Worm (Caenorhabditis elegans) whole organism, early embryonic: ENCODE results near the gene ceh-22.

Experiments used
- B0310.2 ChIP-seq: sonication (generic microtip); optimal IDR thresholded peaks from 2 replicates; lab custom pipeline; 2016; ENCODE audit warnings: mild to moderate bottlenecking, missing genetic modification characterization, missing compliant biosample characterization
- aly-1 ChIP-seq: sonication (generic microtip); optimal IDR thresholded peaks from 2 replicates; lab custom pipeline; 2016; ENCODE audit warnings: missing genetic modification characterization, missing compliant biosample characterization
- ama-1 ChIP-seq: fragments of 150-350 bp; optimal IDR thresholded peaks from 2 replicates; lab custom pipeline; 2014
- ceh-13 ChIP-seq: fragments of 200-800 bp; sonication (Bioruptor generic); optimal IDR thresholded peaks from 2 replicates; lab custom pipeline; 2018; ENCODE audit warnings: mild to moderate bottlenecking, missing genetic modification characterization, missing compliant biosample characterization
- ets-7 ChIP-seq: sonication (generic microtip); optimal IDR thresholded peaks from 2 replicates; lab custom pipeline; 2016; ENCODE audit warnings: missing genotype, missing genetic modification characterization, missing compliant biosample characterization
- scrt-1 ChIP-seq: fragments of 200-800 bp; sonication (Bioruptor generic); IDR thresholded peaks from 2 replicates; pipeline ENCODE4 v1.3.6; 2022; ENCODE audit warnings: missing genetic modification characterization, missing compliant biosample characterization
- tbx-11 ChIP-seq: fragments of 200-800 bp; sonication (Bioruptor generic); IDR thresholded peaks from 2 replicates; pipeline ENCODE4 v1.3.6; 2022; ENCODE audit warnings: missing genetic modification characterization, missing compliant biosample characterization
- tra-4 ChIP-seq: sonication (generic microtip); optimal IDR thresholded peaks from 2 replicates; lab custom pipeline; 2017; ENCODE audit warnings: missing genetic modification characterization, missing compliant biosample characterization

ce11 chrV:10699122-10699521 is 27.4 kb downstream of the ceh-22 start:
- TF ChIP-seq ets-7 (tag; lab: Kevin White, UChicago) = no peak
- TF ChIP-seq tbx-11 (GFP tag; lab: Robert Waterston, UW) = no peak
- no peak for TF ChIP-seq ama-1 (lab: Kevin White, UChicago)
- TF ChIP-seq scrt-1 (GFP tag; lab: Robert Waterston, UW) = no peak
- no peak for TF ChIP-seq tra-4 (tag; lab: Kevin White, UChicago)
- TF ChIP-seq ceh-13 = no peak
- TF ChIP-seq B0310.2 (tag; lab: Kevin White, UChicago) = no peak
- no peak for TF ChIP-seq aly-1 (tag; lab: Kevin White, UChicago)
